Worm (Caenorhabditis elegans) whole organism, mixed stage, embryonic: Measurements from ENCODE around the gene W02D7.12.

Experiments used
- bed-3 ChIP-seq: fragments of 200-800 bp; sonication (Bioruptor generic); optimal IDR thresholded peaks from 3 replicates; lab custom pipeline; 2018; ENCODE audit warnings: mild to moderate bottlenecking, missing genetic modification characterization, moderate library complexity, missing compliant biosample characterization
- ceh-83 ChIP-seq: fragments of 200-800 bp; sonication (Bioruptor generic); optimal IDR thresholded peaks from 2 replicates; lab custom pipeline; 2018; ENCODE audit warnings: mild to moderate bottlenecking, missing genetic modification characterization, missing compliant biosample characterization
- lin-13 ChIP-seq: fragments of 150-350 bp; optimal IDR thresholded peaks from 2 replicates; lab custom pipeline; 2014; ENCODE audit warnings: missing biosample characterization, missing genetic modification characterization
- lin-32 ChIP-seq: fragments of 200-800 bp; sonication (Bioruptor generic); optimal IDR thresholded peaks from 2 replicates; lab custom pipeline; 2018; ENCODE audit warnings: mild to moderate bottlenecking, missing genetic modification characterization, missing compliant biosample characterization
- mep-1 ChIP-seq: fragments of 150-350 bp; optimal IDR thresholded peaks from 2 replicates; lab custom pipeline; 2017; ENCODE audit warnings: missing biosample characterization, missing genetic modification reagents, missing genetic modification characterization, inconsistent platforms
- mls-2 ChIP-seq: sonication (generic microtip); optimal IDR thresholded peaks from 2 replicates; lab custom pipeline; 2016; ENCODE audit warnings: mild to moderate bottlenecking, missing genetic modification characterization, moderate library complexity, missing compliant biosample characterization
- nhr-237 ChIP-seq: fragments of 150-350 bp; optimal IDR thresholded peaks from 2 replicates; lab custom pipeline; 2014; ENCODE audit warnings: missing biosample characterization, missing genetic modification characterization
- nhr-28 ChIP-seq: fragments of 150-350 bp; optimal IDR thresholded peaks from 2 replicates; lab custom pipeline; 2014; ENCODE audit warnings: missing biosample characterization, missing genetic modification characterization
- pha-4 ChIP-seq: fragments of 150-350 bp; optimal IDR thresholded peaks from 2 replicates; lab custom pipeline; 2018; ENCODE audit warnings: missing biosample characterization, missing genetic modification reagents, missing genetic modification characterization
- snpc-4 ChIP-seq: fragments of 150-350 bp; optimal IDR thresholded peaks from 2 replicates; lab custom pipeline; 2014; ENCODE audit warnings: missing biosample characterization, missing genetic modification characterization
- tbx-8 ChIP-seq: fragments of 200-800 bp; sonication (Bioruptor generic); optimal IDR thresholded peaks from 2 replicates; lab custom pipeline; 2018; ENCODE audit warnings: mild to moderate bottlenecking, missing genetic modification characterization, moderate library complexity, missing compliant biosample characterization
- unc-39 ChIP-seq: fragments of 150-350 bp; optimal IDR thresholded peaks from 2 replicates; lab custom pipeline; 2014; ENCODE audit warnings: missing biosample characterization, missing genetic modification characterization
- unc-62 ChIP-seq: fragments of 150-350 bp; optimal IDR thresholded peaks from 2 replicates; lab custom pipeline; 2014; ENCODE audit warnings: missing biosample characterization, missing genetic modification reagents, missing genetic modification characterization
- ztf-11 ChIP-seq: fragments of 150-350 bp; optimal IDR thresholded peaks from 2 replicates; lab custom pipeline; 2014; ENCODE audit warnings: missing biosample characterization, missing genetic modification characterization

- TF ChIP-seq nhr-28 (tag; lab: Kevin White, UChicago): no peak
- TF ChIP-seq lin-32: no peak
- TF ChIP-seq mls-2: no peak
- no peak for TF ChIP-seq nhr-237
- no peak for TF ChIP-seq snpc-4
- no peak for TF ChIP-seq mep-1
- TF ChIP-seq unc-39: no peak
- TF ChIP-seq ztf-11 (tag; lab: Kevin White, UChicago): no peak
- no peak for TF ChIP-seq pha-4 (tag; lab: Kevin White, UChicago)
- no peak for TF ChIP-seq lin-13 (tag; lab: Kevin White, UChicago)
- no peak for TF ChIP-seq unc-62 (GFP tag; lab: Kevin White, UChicago)
- TF ChIP-seq tbx-8 (GFP tag; lab: Kevin White, UChicago): no peak
- no peak for TF ChIP-seq bed-3 (GFP tag; lab: Kevin White, UChicago)
- TF ChIP-seq ceh-83 (GFP tag; lab: Kevin White, UChicago): no peak
Observed at ce11 chrV:8359792-8360191, 48.5 kb downstream of the W02D7.12 start, which contains the start of gene F38E1.6.
